Worm (Caenorhabditis elegans): ENCODE data around the gene D1086.9.

Gene D1086.9

DNA sequence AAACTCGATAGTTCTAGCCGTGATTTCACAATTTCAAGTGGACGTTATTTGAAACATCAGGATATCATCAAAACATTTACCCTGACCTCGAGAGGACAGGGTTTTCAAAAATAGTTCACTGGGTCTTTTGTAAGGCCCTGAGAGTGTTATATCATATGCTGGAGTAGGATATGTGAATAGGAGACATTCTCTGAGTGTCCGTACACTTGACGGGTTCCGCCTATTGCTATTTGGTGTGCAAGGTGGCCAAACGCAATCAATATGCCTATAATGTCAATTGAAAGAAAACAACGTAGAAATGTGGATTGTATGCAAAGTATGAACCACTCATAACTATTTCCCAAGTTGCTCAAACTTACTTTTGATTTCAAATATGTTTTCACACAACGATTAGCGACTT is 6.7 kb upstream of the D1086.9 start:
- TF ChIP-seq ztf-4 (tag; optimal IDR thresholded peaks at IDR 0.05) = no peak

- TF ChIP-seq unc-55 (GFP tag; optimal IDR thresholded peaks at IDR 0.05) (no peak), nhr-129 (tag; optimal IDR thresholded peaks at IDR 0.05) (peak; percentile 23), C34F6.9 (tag; optimal IDR thresholded peaks at IDR 0.05) (no peak), egl-27 (tag; optimal IDR thresholded peaks at IDR 0.05) (no peak), nhr-6 (tag; optimal IDR thresholded peaks at IDR 0.05) (no peak), skn-1 (tag; optimal IDR thresholded peaks at IDR 0.05) (no peak), ceh-16 (tag; optimal IDR thresholded peaks at IDR 0.05) (no peak), sma-9 (GFP tag; optimal IDR thresholded peaks at IDR 0.05) (no peak), sma-9 (tag; optimal IDR thresholded peaks at IDR 0.05) (no peak), F13H6.1 (tag; optimal IDR thresholded peaks at IDR 0.05) (peak; percentile 53), lsy-2 (tag; optimal IDR thresholded peaks at IDR 0.05) (no peak), ztf-11 (tag; optimal IDR thresholded peaks at IDR 0.05) (no peak), mab-5 (tag; optimal IDR thresholded peaks at IDR 0.05) (no peak), lin-39 (tag; optimal IDR thresholded peaks at IDR 0.05) (no peak), ceh-82 (tag; optimal IDR thresholded peaks at IDR 0.05) (no peak), snpc-4 (tag; optimal IDR thresholded peaks at IDR 0.05) (no peak)
Observed at ce11 chrV:14098519-14098918, 5.6 kb upstream of the D1086.9 start, which contains the start of the genes D1086.2 and D1086.1. D1086.2 (minus strand) TSS chrV:14098668. D1086.1 (plus strand) TSS chrV:14098858.

ce11 chrV:14100886-14101285 is 3.2 kb upstream of the D1086.9 start, which contains the start of gene D1086.12:
D1086.12 (plus strand) TSS chrV:14101186.
- TF ChIP-seq C34F6.9 (tag; optimal IDR thresholded peaks at IDR 0.05) (no peak), elt-1 (tag; optimal IDR thresholded peaks at IDR 0.05) (no peak), unc-62 (GFP tag; optimal IDR thresholded peaks at IDR 0.05) (no peak), ceh-16 (tag; optimal IDR thresholded peaks at IDR 0.05) (no peak), lin-13 (GFP tag; optimal IDR thresholded peaks at IDR 0.05) (no peak), snpc-4 (tag; optimal IDR thresholded peaks at IDR 0.05) (no peak), skn-1 (tag; optimal IDR thresholded peaks at IDR 0.05) (no peak), alr-1 (tag; optimal IDR thresholded peaks at IDR 0.05) (no peak), dmd-4 (tag; optimal IDR thresholded peaks at IDR 0.05) (no peak), nhr-11 (tag; optimal IDR thresholded peaks at IDR 0.05) (no peak), F13H6.1 (tag; optimal IDR thresholded peaks at IDR 0.05) (no peak), R02D3.7 (tag; optimal IDR thresholded peaks at IDR 0.05) (no peak), peb-1 (tag; optimal IDR thresholded peaks at IDR 0.05) (no peak), lin-39 (tag; optimal IDR thresholded peaks at IDR 0.05) (no peak), sem-4 (tag; optimal IDR thresholded peaks at IDR 0.05) (no peak)

- TF ChIP-seq lin-11 (tag; optimal IDR thresholded peaks at IDR 0.05) = no peak
- no peak for TF ChIP-seq nhr-129 (tag; optimal IDR thresholded peaks at IDR 0.05)
- TF ChIP-seq ama-1 (optimal IDR thresholded peaks at IDR 0.05) = no peak
Observed at ce11 chrV:14107511-14107910, 3.4 kb downstream of the D1086.9 start, which contains the start of gene H39E23.3. H39E23.3 (plus strand) TSS chrV:14107811.

ce11 chrV:14110042-14110441 is 6.0 kb downstream of the D1086.9 start, which contains the start of gene H39E23.2:
H39E23.2 (plus strand) TSS chrV:14110342.
- TF ChIP-seq nhr-10 (tag; optimal IDR thresholded peaks at IDR 0.05) (no peak), aly-2 (tag; optimal IDR thresholded peaks at IDR 0.05) (no peak), sem-4 (tag; optimal IDR thresholded peaks at IDR 0.05) (no peak), ama-1 (optimal IDR thresholded peaks at IDR 0.05) (no peak), nhr-129 (tag; optimal IDR thresholded peaks at IDR 0.05) (no peak)

DNA sequence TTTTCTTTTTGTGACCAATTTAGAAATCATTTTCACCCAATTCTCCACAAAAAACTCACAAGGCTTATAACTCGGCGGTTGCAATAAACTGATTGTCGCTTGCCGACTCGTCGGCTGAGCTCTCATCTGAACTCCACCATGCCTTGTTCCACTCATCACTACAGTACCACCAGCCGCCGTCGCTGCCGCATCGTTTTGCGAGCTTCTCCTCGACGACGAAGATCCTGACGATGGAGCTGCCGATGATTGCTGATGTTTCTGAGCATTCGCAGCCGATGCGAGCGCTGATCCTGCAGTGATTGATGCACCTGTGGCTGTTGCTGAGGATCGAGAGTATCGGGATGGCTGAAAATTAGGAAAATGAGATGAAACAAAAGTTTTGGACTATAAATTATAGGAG is 16.6 kb downstream of the D1086.9 start:
- TF ChIP-seq ztf-4 (tag; optimal IDR thresholded peaks at IDR 0.05) = no peak
- no peak for TF ChIP-seq peb-1 (tag; optimal IDR thresholded peaks at IDR 0.05)
- no peak for TF ChIP-seq nhr-21 (tag; optimal IDR thresholded peaks at IDR 0.05)
- TF ChIP-seq nhr-10 (tag; optimal IDR thresholded peaks at IDR 0.05) = no peak
- TF ChIP-seq unc-55 (GFP tag; optimal IDR thresholded peaks at IDR 0.05) = no peak
- TF ChIP-seq Y55F3AM.14 (GFP tag; optimal IDR thresholded peaks at IDR 0.05) = no peak
- no peak for TF ChIP-seq lin-11 (tag; optimal IDR thresholded peaks at IDR 0.05)

- no peak for TF ChIP-seq skn-1 (tag; optimal IDR thresholded peaks at IDR 0.05)
- TF ChIP-seq ZK546.5 (tag; optimal IDR thresholded peaks at IDR 0.05) = no peak
- TF ChIP-seq zag-1 (tag; optimal IDR thresholded peaks at IDR 0.05) = no peak
- TF ChIP-seq Y55F3AM.14 (GFP tag; optimal IDR thresholded peaks at IDR 0.05) = no peak
- TF ChIP-seq R02D3.7 (tag; optimal IDR thresholded peaks at IDR 0.05) = no peak
- TF ChIP-seq egl-27 (tag; optimal IDR thresholded peaks at IDR 0.05) = no peak
Observed at ce11 chrV:14123176-14123575, 19.1 kb downstream of the D1086.9 start.
